Fruit fly (Drosophila melanogaster): ENCODE data around the gene CG1636.

Gene CG1636

dm6 chrX:8273799-8274484 is 730 bp downstream of the CG1636 start, which contains the start of gene CG15343 (continued):
- TF ChIP-seq pan (optimal IDR thresholded peaks at IDR 0.05) (no peak), pan (GFP tag; optimal IDR thresholded peaks at IDR 0.05 in 1 of 2, IDR thresholded peaks at IDR 0.05 in 1 of 2) (peak in 1 of 2 experiments; percentile 44), chif (GFP tag; optimal IDR thresholded peaks at IDR 0.05) (peak in 1 of 2 experiments; percentile 21), B-H2 (GFP tag; optimal IDR thresholded peaks at IDR 0.05) (no peak), CG18599 (GFP tag; optimal IDR thresholded peaks at IDR 0.05) (peak; percentile 18), CG2129 (GFP tag; IDR thresholded peaks at IDR 0.05; ENCODE audit: partially characterized antibody) (no peak), Fer3 (tag; optimal IDR thresholded peaks at IDR 0.05) (peak; percentile 13), wdn (GFP tag; IDR thresholded peaks at IDR 0.05) (0 out of 2 replicates have a peak, but pooled peaks have one; percentile 32), Atf6 (GFP tag; IDR thresholded peaks at IDR 0.05) (no peak), Eip74EF (GFP tag; optimal IDR thresholded peaks at IDR 0.05) (no peak), sisA (GFP tag; IDR thresholded peaks at IDR 0.05) (peak; percentile 11; the same call in 1 of the 2 replicates), CG33213 (GFP tag; optimal IDR thresholded peaks at IDR 0.05) (peak; percentile 12), C15 (GFP tag; IDR thresholded peaks at IDR 0.05) (no peak), CG42726 (GFP tag; IDR thresholded peaks at IDR 0.05; ENCODE audit: partially characterized antibody) (no peak), CG10366 (GFP tag; IDR thresholded peaks at IDR 0.05) (no peak), CG8944 (GFP tag; optimal IDR thresholded peaks at IDR 0.05) (no peak), sd (tag; optimal IDR thresholded peaks at IDR 0.05) (peak; percentile 71), grau (tag; optimal IDR thresholded peaks at IDR 0.05) (peak; percentile 20), Max (GFP tag; optimal IDR thresholded peaks at IDR 0.05) (no peak), tll (GFP tag; optimal IDR thresholded peaks at IDR 0.05) (no peak), odd (GFP tag; optimal IDR thresholded peaks at IDR 0.05) (no peak), CG17912 (GFP tag; optimal IDR thresholded peaks at IDR 0.05) (no peak), az2 (GFP tag; optimal IDR thresholded peaks at IDR 0.05) (peak; percentile 37), CG8290 (GFP tag; optimal IDR thresholded peaks at IDR 0.05) (no peak), CG8290 (tag; optimal IDR thresholded peaks at IDR 0.05) (peak in 1 of 2 experiments; percentile 66), NC2β (GFP tag; optimal IDR thresholded peaks at IDR 0.05) (no peak), CG8765 (GFP tag; IDR thresholded peaks at IDR 0.05) (no peak), tin (GFP tag; optimal IDR thresholded peaks at IDR 0.05) (peak; percentile 19), ems (GFP tag; optimal IDR thresholded peaks at IDR 0.05) (peak; percentile 25), tgo (GFP tag; IDR thresholded peaks at IDR 0.05) (0 out of 3 replicates have a peak, but pooled peaks have one; percentile 28), Drgx (GFP tag; IDR thresholded peaks at IDR 0.05) (peak; percentile 58), onecut (GFP tag; IDR thresholded peaks at IDR 0.05) (peak; percentile 15; the same call in 1 of the 2 replicates), ara (GFP tag; IDR thresholded peaks at IDR 0.05) (peak; percentile 30; the same call in 1 of the 2 replicates), CG2875 (GFP tag; optimal IDR thresholded peaks at IDR 0.05) (no peak), nerfin-1 (tag; optimal IDR thresholded peaks at IDR 0.05) (peak; percentile 71), Hsf (GFP tag; optimal IDR thresholded peaks at IDR 0.05) (peak; percentile 41), bsh (GFP tag; optimal IDR thresholded peaks at IDR 0.05) (peak in 1 of 2 experiments; percentile 4), CG12391 (tag; optimal IDR thresholded peaks at IDR 0.05) (peak; percentile 5), Atf3 (GFP tag; optimal IDR thresholded peaks at IDR 0.05) (no peak), CG12104 (GFP tag; optimal IDR thresholded peaks at IDR 0.05) (no peak), ind (GFP tag; optimal IDR thresholded peaks at IDR 0.05) (peak; percentile 46), CG34422 (GFP tag; IDR thresholded peaks at IDR 0.05) (peak; percentile 51; the same call in 1 of the 3 replicates), Dbx (GFP tag; IDR thresholded peaks at IDR 0.05) (peak; percentile 60; the same call in 1 of the 3 replicates), Blimp-1 (GFP tag; optimal IDR thresholded peaks at IDR 0.05) (peak; percentile 10), HLH54F (GFP tag; optimal IDR thresholded peaks at IDR 0.05) (peak; percentile 45), NfI (GFP tag; optimal IDR thresholded peaks at IDR 0.05) (peak; percentile 1), Chrac-16 (GFP tag; optimal IDR thresholded peaks at IDR 0.05) (peak; percentile 14), CG2120 (GFP tag; optimal IDR thresholded peaks at IDR 0.05) (peak; percentile 67), Rfx (GFP tag; IDR thresholded peaks at IDR 0.05) (peak; percentile 74), klu (GFP tag; IDR thresholded peaks at IDR 0.05) (no peak)
